Worm (Caenorhabditis elegans): ENCODE data around the gene F48F7.5.

DNA sequence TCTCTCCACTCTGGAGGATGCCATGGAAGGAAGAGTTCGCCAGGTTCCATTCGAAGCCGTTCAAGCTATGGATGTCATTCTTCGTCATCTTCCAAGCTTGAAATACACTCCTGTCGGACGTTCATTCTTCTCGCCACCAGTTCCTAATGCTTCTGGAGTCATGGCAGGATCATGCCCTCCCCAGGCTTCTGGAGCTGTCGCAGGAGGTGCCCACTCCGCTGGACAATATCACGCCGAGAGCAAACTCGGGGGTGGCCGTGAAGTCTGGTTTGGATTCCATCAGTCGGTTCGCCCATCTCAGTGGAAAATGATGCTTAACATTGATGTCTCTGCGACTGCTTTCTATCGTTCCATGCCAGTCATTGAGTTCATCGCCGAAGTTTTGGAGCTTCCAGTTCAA is 23.1 kb upstream of the F48F7.5 start:
- TF ChIP-seq blmp-1 (tag; optimal IDR thresholded peaks at IDR 0.05) (no peak), mab-5 (tag; optimal IDR thresholded peaks at IDR 0.05) (no peak), unc-120 (tag; optimal IDR thresholded peaks at IDR 0.05; ENCODE audit: poor library complexity, severe bottlenecking) (no peak), nhr-28 (tag; optimal IDR thresholded peaks at IDR 0.05) (no peak), nhr-237 (tag; optimal IDR thresholded peaks at IDR 0.05) (no peak), ztf-11 (tag; optimal IDR thresholded peaks at IDR 0.05) (no peak)
